Worm (Caenorhabditis elegans) whole organism, L1 larva: ENCODE measurements around the gene sut-1.

Source experiments
- C16A3.4 ChIP-seq: fragments of 150-350 bp; optimal IDR thresholded peaks from 2 replicates; lab custom pipeline; 2014; ENCODE audit warnings: missing biosample characterization, missing genetic modification characterization
- C34B4.2 ChIP-seq: sonication (generic microtip); optimal IDR thresholded peaks from 2 replicates; lab custom pipeline; 2017; ENCODE audit warnings: mild to moderate bottlenecking, missing genetic modification characterization, missing compliant biosample characterization
- Y116A8C.19 ChIP-seq: sonication (generic microtip); optimal IDR thresholded peaks from 2 replicates; lab custom pipeline; 2016; ENCODE audit warnings: missing compliant biosample characterization, missing genetic modification characterization, borderline replicate concordance
- aly-2 ChIP-seq: fragments of 150-350 bp; optimal IDR thresholded peaks from 2 replicates; lab custom pipeline; 2014; ENCODE audit warnings: missing biosample characterization, missing genetic modification characterization
- ceh-63 ChIP-seq: fragments of 200-800 bp; sonication (Bioruptor generic); optimal IDR thresholded peaks from 2 replicates; lab custom pipeline; 2018; ENCODE audit warnings: mild to moderate bottlenecking, missing genetic modification characterization, missing compliant biosample characterization
- ceh-82 ChIP-seq, 3 experiments: fragments of 150-350 bp in 1 of 3; sonication (generic microtip) in 2 of 3; optimal IDR thresholded peaks; 2 replicates each; lab custom pipeline; 2014 to 2017; ENCODE audit warnings: missing biosample characterization in 3 of 3, missing genetic modification characterization in 3 of 3
- ceh-88 ChIP-seq: fragments of 200-800 bp; sonication (Bioruptor generic); IDR thresholded peaks from 2 replicates; pipeline ENCODE4 v1.3.6; 2022; ENCODE audit warnings: missing genetic modification characterization, missing compliant biosample characterization
- ces-1 ChIP-seq: fragments of 150-350 bp; optimal IDR thresholded peaks from 2 replicates; lab custom pipeline; 2014; ENCODE audit warnings: missing biosample characterization, missing genetic modification reagents, missing genetic modification characterization
- dpl-1 ChIP-seq, 3 experiments: fragments of 150-350 bp in 2 of 3; sonication (generic microtip) in 1 of 3; optimal IDR thresholded peaks; 2 replicates each; lab custom pipeline; 2014 to 2017; ENCODE audit warnings: missing biosample characterization in 3 of 3, missing genetic modification characterization in 3 of 3, missing genetic modification reagents in 3 of 3
- efl-1 ChIP-seq, 4 experiments: fragments of 150-350 bp; optimal IDR thresholded peaks in 3 of 4; peaks in 1 of 4; 1 replicate in 1 of 4; 2 replicates in 3 of 4; lab custom pipeline; 2014; ENCODE audit warnings: missing biosample characterization in 2 of 4, missing genetic modification characterization in 2 of 4, missing genetic modification reagents in 2 of 4
- elt-3 ChIP-seq, 6 experiments: fragments of 150-350 bp in 1 of 6; sonication (generic microtip); optimal IDR thresholded peaks; 2 replicates each; lab custom pipeline; 2017 to 2018; ENCODE audit warnings: missing biosample characterization in 6 of 6, missing genetic modification characterization in 6 of 6, inconsistent platforms in 1 of 6
- ets-5 ChIP-seq: fragments of 200-800 bp; sonication (Bioruptor generic); IDR thresholded peaks from 2 replicates; pipeline ENCODE4 v1.3.6; 2022; ENCODE audit warnings: missing genetic modification characterization, missing compliant biosample characterization
- fkh-10 ChIP-seq: sonication (generic microtip); optimal IDR thresholded peaks from 2 replicates; lab custom pipeline; 2017; ENCODE audit warnings: missing biosample characterization, missing genetic modification reagents, missing genetic modification characterization
- grh-1 ChIP-seq: fragments of 200-800 bp; sonication (Bioruptor generic); IDR thresholded peaks from 2 replicates; pipeline ENCODE4 v1.3.6; 2022; ENCODE audit warnings: missing genetic modification reagents, missing genetic modification characterization, missing compliant biosample characterization
- hlh-4 ChIP-seq: sonication (generic microtip); optimal IDR thresholded peaks from 2 replicates; lab custom pipeline; 2016; ENCODE audit warnings: mild to moderate bottlenecking, missing genetic modification characterization, missing compliant biosample characterization
- hpl-2 ChIP-seq: fragments of 150-350 bp; optimal IDR thresholded peaks from 2 replicates; lab custom pipeline; 2014; ENCODE audit warnings: missing biosample characterization, missing genetic modification reagents, missing genetic modification characterization
- isw-1 ChIP-seq: fragments of 200-800 bp; sonication (Bioruptor generic); IDR thresholded peaks from 2 replicates; pipeline ENCODE4 v1.3.6; 2022; ENCODE audit warnings: missing genetic modification characterization, missing compliant biosample characterization
- lin-14 ChIP-seq: fragments of 200-800 bp; sonication (Bioruptor generic); optimal IDR thresholded peaks from 2 replicates; lab custom pipeline; 2018; ENCODE audit warnings: mild to moderate bottlenecking, missing genetic modification characterization, moderate library complexity, missing compliant biosample characterization
- lin-35 ChIP-seq, 2 experiments: fragments of 150-350 bp; optimal IDR thresholded peaks; 2 replicates each; lab custom pipeline; 2014; ENCODE audit warnings: missing biosample characterization in 2 of 2, missing genetic modification characterization in 2 of 2, missing genetic modification reagents in 2 of 2
- lin-39 ChIP-seq: fragments of 150-350 bp; optimal IDR thresholded peaks from 2 replicates; lab custom pipeline; 2014; ENCODE audit warnings: missing biosample characterization, missing genetic modification reagents, missing genetic modification characterization
- mdl-1 ChIP-seq, 2 experiments: fragments of 150-350 bp; optimal IDR thresholded peaks; 2 replicates each; lab custom pipeline; 2014 to 2017; ENCODE audit warnings: missing biosample characterization in 2 of 2, missing genetic modification characterization in 2 of 2, inconsistent platforms in 1 of 2
- mef-2 ChIP-seq: fragments of 150-350 bp; optimal IDR thresholded peaks from 2 replicates; lab custom pipeline; 2014; ENCODE audit warnings: missing biosample characterization, missing genetic modification characterization
- nhr-12 ChIP-seq: sonication (generic microtip); optimal IDR thresholded peaks from 2 replicates; lab custom pipeline; 2017; ENCODE audit warnings: missing biosample characterization, missing genetic modification characterization
- nhr-237 ChIP-seq: fragments of 150-350 bp; optimal IDR thresholded peaks from 2 replicates; lab custom pipeline; 2014; ENCODE audit warnings: missing biosample characterization, missing genetic modification characterization
- nhr-76 ChIP-seq: sonication (generic microtip); optimal IDR thresholded peaks from 2 replicates; lab custom pipeline; 2017; ENCODE audit warnings: missing biosample characterization, missing genetic modification characterization
- nhr-84 ChIP-seq: sonication (generic microtip); optimal IDR thresholded peaks from 2 replicates; lab custom pipeline; 2017; ENCODE audit warnings: missing biosample characterization, missing genetic modification characterization
- nhr-85 ChIP-seq: sonication (generic microtip); peaks from one replicate; lab custom pipeline; 2016; ENCODE audit warnings: missing genetic modification characterization, inconsistent platforms, missing compliant biosample characterization
- nhr-90 ChIP-seq: sonication (generic microtip); optimal IDR thresholded peaks from 2 replicates; lab custom pipeline; 2016; ENCODE audit warnings: mild to moderate bottlenecking, missing genetic modification characterization, missing compliant biosample characterization; ENCODE audit not compliant: poor library complexity
- pag-3 ChIP-seq: sonication (generic microtip); optimal IDR thresholded peaks from 2 replicates; lab custom pipeline; 2017; ENCODE audit warnings: missing genetic modification characterization, mild to moderate bottlenecking, missing compliant biosample characterization, antibody characterized with exemption, borderline replicate concordance; ENCODE audit not compliant: insufficient read depth
- pax-3 ChIP-seq: fragments of 200-800 bp; sonication (Bioruptor generic); optimal IDR thresholded peaks from 2 replicates; lab custom pipeline; 2018; ENCODE audit warnings: mild to moderate bottlenecking, missing genetic modification characterization, moderate library complexity, missing compliant biosample characterization
- snpc-4 ChIP-seq: fragments of 150-350 bp; optimal IDR thresholded peaks from 2 replicates; lab custom pipeline; 2014; ENCODE audit warnings: missing biosample characterization, missing genetic modification characterization
- snu-23 ChIP-seq: sonication (generic microtip); optimal IDR thresholded peaks from 2 replicates; lab custom pipeline; 2016; ENCODE audit warnings: missing genetic modification characterization, missing compliant biosample characterization
- sox-4 ChIP-seq: sonication (generic microtip); optimal IDR thresholded peaks from 2 replicates; lab custom pipeline; 2016; ENCODE audit warnings: missing genetic modification characterization, missing compliant biosample characterization
- swsn-7 ChIP-seq: sonication (generic microtip); optimal IDR thresholded peaks from 2 replicates; lab custom pipeline; 2016; ENCODE audit warnings: missing genetic modification characterization, missing compliant biosample characterization
- unc-130 ChIP-seq: fragments of 150-350 bp; optimal IDR thresholded peaks from 2 replicates; lab custom pipeline; 2017; ENCODE audit warnings: missing biosample characterization, missing genetic modification characterization, inconsistent platforms
- unc-86 ChIP-seq: sonication (generic microtip); optimal IDR thresholded peaks from 2 replicates; lab custom pipeline; 2016; ENCODE audit warnings: missing genetic modification characterization, missing compliant biosample characterization
- unc-98 ChIP-seq: fragments of 200-800 bp; sonication (Bioruptor generic); IDR thresholded peaks from 2 replicates; pipeline ENCODE4 v1.3.6; 2022; ENCODE audit warnings: missing genetic modification characterization, missing compliant biosample characterization
- vab-15 ChIP-seq: sonication (generic microtip); optimal IDR thresholded peaks from 2 replicates; lab custom pipeline; 2017; ENCODE audit warnings: missing genotype, mild to moderate bottlenecking, missing genetic modification characterization, missing compliant biosample characterization
- xbp-1 ChIP-seq: sonication (generic microtip); optimal IDR thresholded peaks from 2 replicates; lab custom pipeline; 2016; ENCODE audit warnings: missing genetic modification characterization, missing compliant biosample characterization
- zip-4 ChIP-seq: fragments of 200-800 bp; sonication (Bioruptor generic); optimal IDR thresholded peaks from 2 replicates; lab custom pipeline; 2018; ENCODE audit warnings: mild to moderate bottlenecking, missing genetic modification characterization, moderate library complexity, missing compliant biosample characterization
- ztf-11 ChIP-seq, 2 experiments: sonication (generic microtip); optimal IDR thresholded peaks; 2 replicates each; lab custom pipeline; 2016 to 2017; ENCODE audit warnings: missing genetic modification characterization in 2 of 2, missing biosample characterization in 1 of 2, missing compliant biosample characterization in 1 of 2
- ztf-4 ChIP-seq: fragments of 150-350 bp; optimal IDR thresholded peaks from 2 replicates; lab custom pipeline; 2014; ENCODE audit warnings: missing biosample characterization, missing genetic modification characterization

The sut-1 gene

ce11 chrII:1084899-1085298 lies 38.2 kb downstream of the sut-1 start (continued):
- TF ChIP-seq fkh-10 (no peak), snpc-4 (tag; lab: Kevin White, UChicago) (peak; percentile 8), pax-3 (tag; lab: Kevin White, UChicago) (no peak), snu-23 (GFP tag; lab: Kevin White, UChicago) (peak; percentile 69), unc-86 (peak; percentile 22), hpl-2 (GFP tag; lab: Kevin White, UChicago) (no peak), aly-2 (tag; lab: Kevin White, UChicago) (no peak), zip-4 (no peak), pag-3 (no peak), lin-14 (peak; percentile 91), sox-4 (tag; lab: Kevin White, UChicago) (no peak), swsn-7 (tag; lab: Kevin White, UChicago) (peak; percentile 62), lin-35 (GFP tag; optimal IDR thresholded peaks at IDR 0.05; lab: Kevin White, UChicago) (peak in 1 of 2 experiments; percentile 44), efl-1 (optimal IDR thresholded peaks at IDR 0.05; lab: Kevin White, UChicago) (peak; percentile 63 to 65), efl-1 (GFP tag; optimal IDR thresholded peaks at IDR 0.05 in 1 of 2; lab: Kevin White, UChicago) (peak in 1 of 2 experiments; percentile 36), mef-2 (peak; percentile 61), elt-3 (tag; optimal IDR thresholded peaks at IDR 0.05; lab: Kevin White, UChicago) (peak in 1 of 6 experiments; percentile 43), unc-130 (peak; percentile 8), ceh-63 (no peak), nhr-84 (no peak), nhr-76 (no peak), isw-1 (no peak), ceh-88 (no peak; the same call in 1 of the 2 replicates), ets-5 (no peak), unc-98 (GFP tag; lab: Robert Waterston, UW) (no peak), dpl-1 (GFP tag; optimal IDR thresholded peaks at IDR 0.05; lab: Kevin White, UChicago) (peak in 1 of 3 experiments; percentile 35), lin-39 (tag; lab: Kevin White, UChicago) (peak; percentile 26), Y116A8C.19 (tag; lab: Kevin White, UChicago) (no peak), ztf-11 (tag; optimal IDR thresholded peaks at IDR 0.05; lab: Kevin White, UChicago) (no peak), vab-15 (tag; lab: Kevin White, UChicago) (no peak), nhr-12 (tag; lab: Kevin White, UChicago) (no peak), nhr-90 (tag; lab: Kevin White, UChicago) (no peak), hlh-4 (tag; lab: Kevin White, UChicago) (no peak), nhr-237 (tag; lab: Kevin White, UChicago) (no peak), mdl-1 (tag; optimal IDR thresholded peaks at IDR 0.05; lab: Kevin White, UChicago) (peak in 1 of 2 experiments; percentile 43), xbp-1 (tag; lab: Kevin White, UChicago) (peak; percentile 47), C34B4.2 (tag; lab: Kevin White, UChicago) (no peak), ztf-4 (no peak), C16A3.4 (no peak), ces-1 (GFP tag; lab: Kevin White, UChicago) (no peak)
- TF ChIP-seq, all 84 proteins: peak for 35

- no peak for TF ChIP-seq grh-1 (GFP tag; lab: Robert Waterston, UW)
- no peak for TF ChIP-seq ceh-82 (tag; optimal IDR thresholded peaks at IDR 0.05; lab: Kevin White, UChicago)
- TF ChIP-seq nhr-85 (tag; lab: Kevin White, UChicago): no peak
Measured at ce11 chrII:1082859-1083258, 40.2 kb downstream of the sut-1 start, which contains the start of gene K02E7.1. Gene K02E7.1, plus strand, starts transcription at chrII:1083159.
